Fruit fly (Drosophila melanogaster) whole organism, embryonic: Measurements from ENCODE around the gene AstA.

Experiments
- Asciz ChIP-seq: fragments of 200-800 bp; sonication (Bioruptor generic); optimal IDR thresholded peaks from 2 replicates; lab custom pipeline; 2017; ENCODE audit warnings: missing biosample characterization, mild to moderate bottlenecking, missing genetic modification characterization, missing genetic modification reagents
- CG1024 ChIP-seq: fragments of 200-800 bp; sonication (Bioruptor generic); IDR thresholded peaks from 2 replicates; pipeline ENCODE4 v1.3.6; 2022; ENCODE audit warnings: missing biosample characterization, missing genetic modification characterization
- CG10366 ChIP-seq: fragments of 200-800 bp; sonication (Bioruptor generic); IDR thresholded peaks from 2 replicates; pipeline ENCODE4 v1.3.6; 2022; ENCODE audit warnings: missing biosample characterization, missing genetic modification characterization
- CG12769 ChIP-seq: fragments of 200-800 bp; sonication (Bioruptor generic); optimal IDR thresholded peaks from 2 replicates; lab custom pipeline; 2019; ENCODE audit warnings: missing biosample characterization, mild to moderate bottlenecking, missing genetic modification characterization, moderate library complexity
- CG1529 ChIP-seq: fragments of 200-800 bp; sonication (Bioruptor generic); optimal IDR thresholded peaks from 3 replicates; lab custom pipeline; 2018; ENCODE audit warnings: missing biosample characterization, missing genetic modification characterization
- CG1602 ChIP-seq: fragments of 200-800 bp; sonication (Bioruptor generic); optimal IDR thresholded peaks from 3 replicates; lab custom pipeline; 2016; ENCODE audit warnings: missing biosample characterization, missing genetic modification characterization
- CG17385 ChIP-seq: fragments of 200-800 bp; sonication (Bioruptor generic); optimal IDR thresholded peaks from 3 replicates; lab custom pipeline; 2018; ENCODE audit warnings: missing biosample characterization, mild to moderate bottlenecking, missing genetic modification characterization
- CG18599 ChIP-seq: fragments of 200-800 bp; sonication (Bioruptor generic); optimal IDR thresholded peaks from 3 replicates; lab custom pipeline; 2017; ENCODE audit warnings: missing biosample characterization, missing genetic modification characterization, mild to moderate bottlenecking, moderate library complexity, missing genetic modification reagents
- CG32532 ChIP-seq: fragments of 200-800 bp; sonication (Bioruptor generic); IDR thresholded peaks from 2 replicates; pipeline ENCODE4 v1.3.6; 2022; ENCODE audit warnings: missing biosample characterization, missing genetic modification characterization
- CG3281 ChIP-seq: fragments of 200-800 bp; sonication (Bioruptor generic); optimal IDR thresholded peaks from 3 replicates; lab custom pipeline; 2017; ENCODE audit warnings: missing biosample characterization, mild to moderate bottlenecking, missing genetic modification characterization
- CG34376 ChIP-seq: fragments of 200-800 bp; sonication (Bioruptor generic); optimal IDR thresholded peaks from 2 replicates; lab custom pipeline; 2018; ENCODE audit warnings: missing biosample characterization, mild to moderate bottlenecking, missing genetic modification characterization
- CG6654 ChIP-seq: fragments of 200-800 bp; sonication (Bioruptor generic); optimal IDR thresholded peaks from 2 replicates; lab custom pipeline; 2017; ENCODE audit warnings: missing biosample characterization, mild to moderate bottlenecking, missing genetic modification characterization
- CG6791 ChIP-seq: fragments of 200-800 bp; sonication (Bioruptor generic); IDR thresholded peaks from 3 replicates; pipeline ENCODE4 v1.3.6; 2022; ENCODE audit warnings: missing biosample characterization, missing genetic modification characterization; ENCODE audit not compliant: partially characterized antibody
- CG8290 ChIP-seq, 3 experiments: fragments of 200-800 bp; sonication (Bioruptor generic); optimal IDR thresholded peaks; 2 replicates each; lab custom pipeline; 2016 to 2019; ENCODE audit warnings: missing biosample characterization in 3 of 3, missing genetic modification characterization in 3 of 3, mild to moderate bottlenecking in 2 of 3, moderate library complexity in 1 of 3
- CG8359 ChIP-seq: fragments of 200-800 bp; sonication (Bioruptor generic); optimal IDR thresholded peaks from 2 replicates; lab custom pipeline; 2017; ENCODE audit warnings: missing biosample characterization, mild to moderate bottlenecking, missing genetic modification characterization, borderline replicate concordance
- CG8765 ChIP-seq: fragments of 200-800 bp; sonication (Bioruptor generic); IDR thresholded peaks from 2 replicates; pipeline ENCODE4 v1.3.6; 2022; ENCODE audit warnings: missing biosample characterization, missing genetic modification characterization
- CG9437 ChIP-seq: fragments of 200-800 bp; sonication (Bioruptor generic); optimal IDR thresholded peaks from 2 replicates; lab custom pipeline; 2018; ENCODE audit warnings: missing biosample characterization, mild to moderate bottlenecking, missing genetic modification characterization
- CG9817 ChIP-seq: fragments of 200-800 bp; sonication (Bioruptor generic); optimal IDR thresholded peaks from 2 replicates; lab custom pipeline; 2018; ENCODE audit warnings: missing biosample characterization, mild to moderate bottlenecking, missing genetic modification characterization, moderate library complexity
- Chrac-16 ChIP-seq: fragments of 200-800 bp; sonication (Bioruptor generic); optimal IDR thresholded peaks from 3 replicates; lab custom pipeline; 2016; ENCODE audit warnings: missing biosample characterization, missing genetic modification characterization
- D19A ChIP-seq: fragments of 200-800 bp; optimal IDR thresholded peaks from 3 replicates; lab custom pipeline; 2019; ENCODE audit warnings: missing biosample characterization, mild to moderate bottlenecking, missing genetic modification characterization, moderate library complexity
- Dip3 ChIP-seq: fragments of 200-800 bp; sonication (Bioruptor generic); optimal IDR thresholded peaks from 3 replicates; lab custom pipeline; 2016; ENCODE audit warnings: missing biosample characterization, missing genetic modification characterization
- HmgD ChIP-seq: fragments of 200-800 bp; sonication (Bioruptor generic); optimal IDR thresholded peaks from 3 replicates; lab custom pipeline; 2016; ENCODE audit warnings: missing biosample characterization, missing genetic modification characterization
- Max ChIP-seq: fragments of 200-800 bp; sonication (Bioruptor generic); optimal IDR thresholded peaks from 2 replicates; lab custom pipeline; 2016; ENCODE audit warnings: missing biosample characterization, mild to moderate bottlenecking, missing genetic modification characterization
- Mes4 ChIP-seq: fragments of 200-800 bp; sonication (Bioruptor generic); optimal IDR thresholded peaks from 2 replicates; lab custom pipeline; 2016; ENCODE audit warnings: missing biosample characterization, missing genetic modification characterization
- NK7.1 ChIP-seq: fragments of 200-800 bp; sonication (Bioruptor generic); optimal IDR thresholded peaks from 3 replicates; lab custom pipeline; 2016; ENCODE audit warnings: missing biosample characterization, missing genetic modification characterization
- Optix ChIP-seq: fragments of 200-800 bp; sonication (Bioruptor generic); IDR thresholded peaks from 3 replicates; pipeline ENCODE4 v1.3.6; 2022; ENCODE audit warnings: missing biosample characterization, missing genetic modification characterization
- Pdp1 ChIP-seq, 2 experiments: fragments of 200-800 bp; sonication (Bioruptor generic); optimal IDR thresholded peaks; 3 replicates each; lab custom pipeline; 2016; ENCODE audit warnings: missing biosample characterization in 2 of 2, missing genetic modification characterization in 2 of 2, mild to moderate bottlenecking in 1 of 2, moderate library complexity in 1 of 2
- Poxn ChIP-seq: fragments of 200-800 bp; sonication (Bioruptor generic); IDR thresholded peaks from 2 replicates; pipeline ENCODE4 v1.3.6; 2022; ENCODE audit warnings: missing biosample characterization, missing genetic modification characterization
- Ptx1 ChIP-seq: fragments of 200-800 bp; sonication (Bioruptor generic); IDR thresholded peaks from 2 replicates; pipeline ENCODE4 v1.3.6; 2022; ENCODE audit warnings: missing biosample characterization, missing genetic modification characterization
- Side ChIP-seq: fragments of 200-800 bp; sonication (Bioruptor generic); optimal IDR thresholded peaks from 2 replicates; lab custom pipeline; 2016; ENCODE audit warnings: missing biosample characterization, missing genetic modification characterization
- Sry-δ ChIP-seq: fragments of 200-800 bp; sonication (Bioruptor generic); optimal IDR thresholded peaks from 2 replicates; lab custom pipeline; 2016; ENCODE audit warnings: missing biosample characterization, missing genetic modification characterization
- Trl ChIP-seq, 3 experiments: fragments of >200 bp in 2 of 3; fragments of 200-800 bp in 1 of 3; sonication (Bioruptor generic) in 1 of 3; optimal IDR thresholded peaks; 2 replicates in 1 of 3; 3 replicates in 2 of 3; lab custom pipeline; 2016 to 2017; ENCODE audit warnings: missing biosample characterization in 1 of 3, missing genetic modification characterization in 1 of 3
- Vsx1 ChIP-seq: fragments of 200-800 bp; sonication (Bioruptor generic); optimal IDR thresholded peaks from 2 replicates; lab custom pipeline; 2017; ENCODE audit warnings: missing biosample characterization, mild to moderate bottlenecking, missing genetic modification characterization, missing genetic modification reagents
- ab ChIP-seq: fragments of 200-800 bp; sonication (Bioruptor generic); optimal IDR thresholded peaks from 2 replicates; lab custom pipeline; 2016; ENCODE audit warnings: missing biosample characterization, missing genetic modification characterization
- ara ChIP-seq: fragments of 200-800 bp; sonication (Bioruptor generic); IDR thresholded peaks from 2 replicates; pipeline ENCODE4 v1.3.6; 2022; ENCODE audit warnings: missing biosample characterization, missing genetic modification characterization
- chinmo ChIP-seq: fragments of 200-800 bp; sonication (Bioruptor generic); IDR thresholded peaks from 4 replicates; pipeline ENCODE4 v1.3.6; 2022; ENCODE audit warnings: missing biosample characterization, missing genetic modification characterization; ENCODE audit not compliant: partially characterized antibody
- crc ChIP-seq: fragments of 200-800 bp; sonication (Bioruptor generic); optimal IDR thresholded peaks from 2 replicates; lab custom pipeline; 2016; ENCODE audit warnings: missing biosample characterization, missing genetic modification characterization
- dm ChIP-seq: fragments of 200-800 bp; sonication (Bioruptor generic); optimal IDR thresholded peaks from 3 replicates; lab custom pipeline; 2016; ENCODE audit warnings: missing biosample characterization, missing genetic modification characterization
- dpn ChIP-seq, 2 experiments: fragments of 200-800 bp; sonication (Bioruptor generic); optimal IDR thresholded peaks; 3 replicates each; lab custom pipeline; 2016; ENCODE audit warnings: missing biosample characterization in 2 of 2, missing genetic modification characterization in 2 of 2
- ewg ChIP-seq: fragments of 200-800 bp; sonication (Bioruptor generic); optimal IDR thresholded peaks from 3 replicates; lab custom pipeline; 2017; ENCODE audit warnings: mild to moderate bottlenecking, missing biosample characterization, missing genetic modification reagents, missing genetic modification characterization
- fu2 ChIP-seq: fragments of 200-800 bp; sonication (Bioruptor generic); optimal IDR thresholded peaks from 2 replicates; lab custom pipeline; 2016; ENCODE audit warnings: missing biosample characterization, missing genetic modification characterization
- gcm ChIP-seq: fragments of 200-800 bp; sonication (Bioruptor generic); optimal IDR thresholded peaks from 2 replicates; lab custom pipeline; 2019; ENCODE audit warnings: missing biosample characterization, mild to moderate bottlenecking, missing genetic modification characterization, moderate library complexity
- ind ChIP-seq: fragments of 200-800 bp; sonication (Bioruptor generic); optimal IDR thresholded peaks from 3 replicates; lab custom pipeline; 2016; ENCODE audit warnings: missing biosample characterization, missing genetic modification characterization
- kay ChIP-seq: fragments of 200-800 bp; sonication (Bioruptor generic); optimal IDR thresholded peaks from 2 replicates; lab custom pipeline; 2016; ENCODE audit warnings: missing biosample characterization, missing genetic modification characterization
- lilli ChIP-seq: fragments of 200-800 bp; sonication (Bioruptor generic); optimal IDR thresholded peaks from 3 replicates; lab custom pipeline; 2016; ENCODE audit warnings: missing biosample characterization, missing genetic modification characterization
- pita ChIP-seq: fragments of 200-800 bp; sonication (Bioruptor generic); optimal IDR thresholded peaks from 2 replicates; lab custom pipeline; 2017; ENCODE audit warnings: missing biosample characterization, mild to moderate bottlenecking, missing genetic modification characterization
- pum ChIP-seq: fragments of 200-800 bp; sonication (Bioruptor generic); optimal IDR thresholded peaks from 2 replicates; lab custom pipeline; 2016; ENCODE audit warnings: missing biosample characterization, missing genetic modification characterization
- run ChIP-seq: fragments of 200-800 bp; sonication (Bioruptor generic); optimal IDR thresholded peaks from 3 replicates; lab custom pipeline; 2018; ENCODE audit warnings: missing biosample characterization, mild to moderate bottlenecking, missing genetic modification characterization
- sna ChIP-seq: fragments of 200-800 bp; sonication (Bioruptor generic); IDR thresholded peaks from 2 replicates; pipeline ENCODE4 v1.3.6; 2022; ENCODE audit warnings: missing biosample characterization, missing genetic modification characterization; ENCODE audit not compliant: partially characterized antibody
- so ChIP-seq: fragments of 200-800 bp; sonication (Bioruptor generic); IDR thresholded peaks from 3 replicates; pipeline ENCODE4 v1.3.6; 2022; ENCODE audit warnings: missing biosample characterization, missing genetic modification characterization
- vvl ChIP-seq: fragments of 200-800 bp; sonication (Bioruptor generic); IDR thresholded peaks from 2 replicates; pipeline ENCODE4 v1.3.6; 2022; ENCODE audit warnings: missing biosample characterization, missing genetic modification characterization

The AstA gene

DNA sequence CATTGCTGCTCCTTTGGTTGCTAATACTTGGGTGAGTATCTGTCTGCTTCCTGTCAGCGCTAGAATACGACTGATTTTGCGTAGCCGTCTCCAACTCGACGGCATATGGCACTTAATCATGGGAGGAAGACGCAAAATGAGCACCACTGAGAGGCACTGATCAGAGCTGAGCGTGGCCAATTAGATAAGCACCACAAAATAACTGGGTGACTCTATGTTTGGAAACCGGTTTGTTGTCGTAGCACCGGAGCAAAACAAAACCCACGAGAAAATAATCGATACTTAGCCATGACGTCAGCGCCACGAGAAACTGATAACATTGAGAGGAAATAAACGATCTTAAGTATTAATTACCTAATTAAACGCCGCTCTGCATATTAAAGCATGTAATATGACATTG is 34.6 kb upstream of the AstA start, which contains the start of gene Ude (continued):
- TF ChIP-seq CG18599 (GFP tag; lab: Kevin White, UChicago) (no peak), run (tag; lab: Kevin White, UChicago) (no peak), CG3281 (no peak), dm (GFP tag; lab: Kevin White, UChicago) (no peak), Side (GFP tag; lab: Kevin White, UChicago) (no peak), Max (GFP tag; lab: Kevin White, UChicago) (no peak), sna (GFP tag; lab: Robert Waterston, UW) (no peak), HmgD (GFP tag; lab: Kevin White, UChicago) (no peak), pum (GFP tag; lab: Kevin White, UChicago) (no peak), Pdp1 (GFP tag; optimal IDR thresholded peaks at IDR 0.05; lab: Kevin White, UChicago) (peak in 1 of 2 experiments; percentile 47), CG9437 (GFP tag; lab: Kevin White, UChicago) (no peak), lilli (GFP tag; lab: Kevin White, UChicago) (no peak), vvl (GFP tag; lab: Robert Waterston, UW) (peak; percentile 19; the same call in 1 of the 2 replicates), gcm (GFP tag; lab: Kevin White, UChicago) (no peak), crc (no peak), CG32532 (no peak; the same call in 1 of the 2 replicates), CG10366 (GFP tag; lab: Robert Waterston, UW) (no peak), CG1602 (GFP tag; lab: Kevin White, UChicago) (no peak), CG1529 (GFP tag; lab: Kevin White, UChicago) (no peak), ab (no peak), D19A (tag; lab: Kevin White, UChicago) (no peak), CG8290 (GFP tag; optimal IDR thresholded peaks at IDR 0.05; lab: Kevin White, UChicago) (no peak), CG8290 (tag; optimal IDR thresholded peaks at IDR 0.05; lab: Kevin White, UChicago) (no peak), CG8765 (no peak), chinmo (GFP tag; lab: Robert Waterston, UW) (peak; percentile 85; the same call in 2 of the 4 replicates), Dip3 (GFP tag; lab: Kevin White, UChicago) (no peak), Trl (optimal IDR thresholded peaks at IDR 0.05; lab: Kevin White, UChicago) (peak in 1 of 2 experiments; percentile 63), Trl (GFP tag; optimal IDR thresholded peaks at IDR 0.05; lab: Kevin White, UChicago) (no peak), Ptx1 (GFP tag; lab: Robert Waterston, UW) (no peak), Sry-δ (GFP tag; lab: Kevin White, UChicago) (no peak), CG6791 (no peak), kay (GFP tag; lab: Kevin White, UChicago) (no peak), fu2 (no peak), CG1024 (GFP tag; lab: Robert Waterston, UW) (no peak), NK7.1 (GFP tag; lab: Kevin White, UChicago) (no peak), Optix (no peak), so (GFP tag; lab: Robert Waterston, UW) (0 out of 3 replicates have a peak, but pooled peaks have one; percentile 39), CG9817 (tag; lab: Kevin White, UChicago) (no peak), dpn (GFP tag; optimal IDR thresholded peaks at IDR 0.05; lab: Kevin White, UChicago) (no peak), ind (no peak), pita (GFP tag; lab: Kevin White, UChicago) (no peak), CG17385 (GFP tag; lab: Kevin White, UChicago) (no peak), Mes4 (GFP tag; lab: Kevin White, UChicago) (no peak), CG12769 (tag; lab: Kevin White, UChicago) (no peak), CG6654 (no peak), ara (GFP tag; lab: Robert Waterston, UW) (no peak), ewg (GFP tag; lab: Kevin White, UChicago) (no peak), Vsx1 (GFP tag; lab: Kevin White, UChicago) (peak; percentile 83), CG34376 (GFP tag; lab: Kevin White, UChicago) (peak; percentile 27), Poxn (GFP tag; lab: Robert Waterston, UW) (no peak), CG8359 (no peak), Asciz (GFP tag; lab: Kevin White, UChicago) (no peak), Chrac-16 (GFP tag; lab: Kevin White, UChicago) (no peak)
